Worm (Caenorhabditis elegans): ENCODE results near the gene nspe-8.

- TF ChIP-seq jun-1 (tag; optimal IDR thresholded peaks at IDR 0.05) (no peak), R02D3.7 (tag; optimal IDR thresholded peaks at IDR 0.05) (no peak)
Measured at ce11 chrII:12625673-12626072, 3.9 kb upstream of the nspe-8 start.
